Worm (Caenorhabditis elegans) whole organism, L1 larva: ENCODE results near the gene str-88.

Source experiments
- C04F5.9 ChIP-seq: sonication (generic microtip); optimal IDR thresholded peaks from 2 replicates; lab custom pipeline; 2016; ENCODE audit warnings: missing genetic modification characterization, missing compliant biosample characterization
- Y116A8C.19 ChIP-seq: sonication (generic microtip); optimal IDR thresholded peaks from 2 replicates; lab custom pipeline; 2016; ENCODE audit warnings: missing compliant biosample characterization, missing genetic modification characterization, borderline replicate concordance
- aha-1 ChIP-seq: fragments of 150-350 bp; optimal IDR thresholded peaks from 2 replicates; lab custom pipeline; 2014; ENCODE audit warnings: missing biosample characterization, missing genetic modification characterization
- aly-2 ChIP-seq: fragments of 150-350 bp; optimal IDR thresholded peaks from 2 replicates; lab custom pipeline; 2014; ENCODE audit warnings: missing biosample characterization, missing genetic modification characterization
- ceh-82 ChIP-seq, 3 experiments: fragments of 150-350 bp in 1 of 3; sonication (generic microtip) in 2 of 3; optimal IDR thresholded peaks; 2 replicates each; lab custom pipeline; 2014 to 2017; ENCODE audit warnings: missing biosample characterization in 3 of 3, missing genetic modification characterization in 3 of 3
- ceh-90 ChIP-seq: sonication (generic microtip); optimal IDR thresholded peaks from 2 replicates; lab custom pipeline; 2016; ENCODE audit warnings: missing genetic modification characterization, missing compliant biosample characterization
- dpl-1 ChIP-seq, 3 experiments: fragments of 150-350 bp in 2 of 3; sonication (generic microtip) in 1 of 3; optimal IDR thresholded peaks; 2 replicates each; lab custom pipeline; 2014 to 2017; ENCODE audit warnings: missing biosample characterization in 3 of 3, missing genetic modification characterization in 3 of 3, missing genetic modification reagents in 3 of 3
- dsc-1 ChIP-seq: sonication (generic microtip); optimal IDR thresholded peaks from 2 replicates; lab custom pipeline; 2016; ENCODE audit warnings: mild to moderate bottlenecking, missing genetic modification characterization, missing compliant biosample characterization
- efl-1 ChIP-seq, 4 experiments: fragments of 150-350 bp; optimal IDR thresholded peaks in 3 of 4; peaks in 1 of 4; 1 replicate in 1 of 4; 2 replicates in 3 of 4; lab custom pipeline; 2014; ENCODE audit warnings: missing biosample characterization in 2 of 4, missing genetic modification characterization in 2 of 4, missing genetic modification reagents in 2 of 4
- elt-2 ChIP-seq: sonication (generic microtip); optimal IDR thresholded peaks from 2 replicates; lab custom pipeline; 2016; ENCODE audit warnings: missing genetic modification characterization, mild to moderate bottlenecking, inconsistent platforms, missing compliant biosample characterization, missing genetic modification reagents
- fkh-4 ChIP-seq: sonication (generic microtip); optimal IDR thresholded peaks from 2 replicates; lab custom pipeline; 2016; ENCODE audit warnings: missing compliant biosample characterization, missing genetic modification characterization, borderline replicate concordance
- hlh-17 ChIP-seq: fragments of 200-800 bp; sonication (Bioruptor generic); optimal IDR thresholded peaks from 2 replicates; lab custom pipeline; 2018; ENCODE audit warnings: missing genetic modification characterization, mild to moderate bottlenecking, missing compliant biosample characterization, moderate library complexity, borderline replicate concordance
- hlh-4 ChIP-seq: sonication (generic microtip); optimal IDR thresholded peaks from 2 replicates; lab custom pipeline; 2016; ENCODE audit warnings: mild to moderate bottlenecking, missing genetic modification characterization, missing compliant biosample characterization
- irx-1 ChIP-seq: sonication (generic microtip); optimal IDR thresholded peaks from 2 replicates; lab custom pipeline; 2016; ENCODE audit warnings: missing genetic modification characterization, missing compliant biosample characterization
- jun-1 ChIP-seq: fragments of 150-350 bp; optimal IDR thresholded peaks from 2 replicates; lab custom pipeline; 2014; ENCODE audit warnings: missing biosample characterization, missing genetic modification reagents, missing genetic modification characterization
- lin-35 ChIP-seq, 2 experiments: fragments of 150-350 bp; optimal IDR thresholded peaks; 2 replicates each; lab custom pipeline; 2014; ENCODE audit warnings: missing biosample characterization in 2 of 2, missing genetic modification characterization in 2 of 2, missing genetic modification reagents in 2 of 2
- lin-39 ChIP-seq: fragments of 150-350 bp; optimal IDR thresholded peaks from 2 replicates; lab custom pipeline; 2014; ENCODE audit warnings: missing biosample characterization, missing genetic modification reagents, missing genetic modification characterization
- lsy-2 ChIP-seq, 2 experiments: fragments of 150-350 bp; optimal IDR thresholded peaks; 2 replicates each; lab custom pipeline; 2014; ENCODE audit warnings: missing biosample characterization in 2 of 2, missing genetic modification characterization in 2 of 2
- mab-9 ChIP-seq: fragments of 200-800 bp; sonication (Bioruptor generic); IDR thresholded peaks from 2 replicates; pipeline ENCODE4 v1.3.6; 2022; ENCODE audit warnings: missing genetic modification reagents, missing genetic modification characterization, missing compliant biosample characterization
- mdl-1 ChIP-seq, 2 experiments: fragments of 150-350 bp; optimal IDR thresholded peaks; 2 replicates each; lab custom pipeline; 2014 to 2017; ENCODE audit warnings: missing biosample characterization in 2 of 2, missing genetic modification characterization in 2 of 2, inconsistent platforms in 1 of 2
- mef-2 ChIP-seq: fragments of 150-350 bp; optimal IDR thresholded peaks from 2 replicates; lab custom pipeline; 2014; ENCODE audit warnings: missing biosample characterization, missing genetic modification characterization
- nhr-12 ChIP-seq: sonication (generic microtip); optimal IDR thresholded peaks from 2 replicates; lab custom pipeline; 2017; ENCODE audit warnings: missing biosample characterization, missing genetic modification characterization
- nhr-19 ChIP-seq: fragments of 200-800 bp; sonication (Bioruptor generic); conservative IDR thresholded peaks from 2 replicates; pipeline ENCODE4 v1.3.6; 2022; ENCODE audit warnings: missing genetic modification characterization, missing compliant biosample characterization
- nhr-20 ChIP-seq: sonication (generic microtip); optimal IDR thresholded peaks from 2 replicates; lab custom pipeline; 2016; ENCODE audit warnings: mild to moderate bottlenecking, missing genetic modification characterization, missing compliant biosample characterization
- nhr-237 ChIP-seq: fragments of 150-350 bp; optimal IDR thresholded peaks from 2 replicates; lab custom pipeline; 2014; ENCODE audit warnings: missing biosample characterization, missing genetic modification characterization
- nhr-71 ChIP-seq: sonication (generic microtip); optimal IDR thresholded peaks from 2 replicates; lab custom pipeline; 2016; ENCODE audit warnings: mild to moderate bottlenecking, missing genetic modification characterization, moderate library complexity, missing compliant biosample characterization
- nhr-76 ChIP-seq: sonication (generic microtip); optimal IDR thresholded peaks from 2 replicates; lab custom pipeline; 2017; ENCODE audit warnings: missing biosample characterization, missing genetic modification characterization
- nhr-77 ChIP-seq: fragments of 150-350 bp; optimal IDR thresholded peaks from 2 replicates; lab custom pipeline; 2014; ENCODE audit warnings: missing biosample characterization, missing genetic modification characterization
- nhr-84 ChIP-seq: sonication (generic microtip); optimal IDR thresholded peaks from 2 replicates; lab custom pipeline; 2017; ENCODE audit warnings: missing biosample characterization, missing genetic modification characterization
- pax-3 ChIP-seq: fragments of 200-800 bp; sonication (Bioruptor generic); optimal IDR thresholded peaks from 2 replicates; lab custom pipeline; 2018; ENCODE audit warnings: mild to moderate bottlenecking, missing genetic modification characterization, moderate library complexity, missing compliant biosample characterization
- pqm-1 ChIP-seq: sonication (generic microtip); optimal IDR thresholded peaks from 3 replicates; lab custom pipeline; 2017; ENCODE audit warnings: missing biosample characterization, missing genetic modification characterization
- rnt-1 ChIP-seq: sonication (generic microtip); optimal IDR thresholded peaks from 2 replicates; lab custom pipeline; 2016; ENCODE audit warnings: mild to moderate bottlenecking, missing genetic modification characterization, moderate library complexity, missing compliant biosample characterization
- skn-1 ChIP-seq: fragments of 150-350 bp; optimal IDR thresholded peaks from 2 replicates; lab custom pipeline; 2014; ENCODE audit warnings: missing biosample characterization, missing genetic modification characterization
- snu-23 ChIP-seq: sonication (generic microtip); optimal IDR thresholded peaks from 2 replicates; lab custom pipeline; 2016; ENCODE audit warnings: missing genetic modification characterization, missing compliant biosample characterization
- sox-4 ChIP-seq: sonication (generic microtip); optimal IDR thresholded peaks from 2 replicates; lab custom pipeline; 2016; ENCODE audit warnings: missing genetic modification characterization, missing compliant biosample characterization
- sptf-1 ChIP-seq: fragments of 150-350 bp; optimal IDR thresholded peaks from 2 replicates; lab custom pipeline; 2014; ENCODE audit warnings: missing biosample characterization, missing genetic modification characterization
- sup-37 ChIP-seq: fragments of 200-800 bp; sonication (Bioruptor generic); optimal IDR thresholded peaks from 2 replicates; lab custom pipeline; 2018; ENCODE audit warnings: mild to moderate bottlenecking, missing genetic modification characterization, missing compliant biosample characterization
- tbx-2 ChIP-seq: sonication (generic microtip); optimal IDR thresholded peaks from 2 replicates; lab custom pipeline; 2016; ENCODE audit warnings: missing genetic modification characterization, missing compliant biosample characterization
- tlp-1 ChIP-seq: fragments of 150-350 bp; optimal IDR thresholded peaks from 2 replicates; lab custom pipeline; 2014; ENCODE audit warnings: missing biosample characterization, missing genetic modification characterization
- unc-30 ChIP-seq: sonication (generic microtip); optimal IDR thresholded peaks from 2 replicates; lab custom pipeline; 2017; ENCODE audit warnings: missing biosample characterization, missing genetic modification characterization
- unc-98 ChIP-seq: fragments of 200-800 bp; sonication (Bioruptor generic); IDR thresholded peaks from 2 replicates; pipeline ENCODE4 v1.3.6; 2022; ENCODE audit warnings: missing genetic modification characterization, missing compliant biosample characterization
- zag-1 ChIP-seq: fragments of 150-350 bp; optimal IDR thresholded peaks from 2 replicates; lab custom pipeline; 2014; ENCODE audit warnings: missing biosample characterization, missing genetic modification characterization
- zip-4 ChIP-seq: fragments of 200-800 bp; sonication (Bioruptor generic); optimal IDR thresholded peaks from 2 replicates; lab custom pipeline; 2018; ENCODE audit warnings: mild to moderate bottlenecking, missing genetic modification characterization, moderate library complexity, missing compliant biosample characterization
- ztf-11 ChIP-seq, 2 experiments: sonication (generic microtip); optimal IDR thresholded peaks; 2 replicates each; lab custom pipeline; 2016 to 2017; ENCODE audit warnings: missing genetic modification characterization in 2 of 2, missing biosample characterization in 1 of 2, missing compliant biosample characterization in 1 of 2

str-88 gene

DNA sequence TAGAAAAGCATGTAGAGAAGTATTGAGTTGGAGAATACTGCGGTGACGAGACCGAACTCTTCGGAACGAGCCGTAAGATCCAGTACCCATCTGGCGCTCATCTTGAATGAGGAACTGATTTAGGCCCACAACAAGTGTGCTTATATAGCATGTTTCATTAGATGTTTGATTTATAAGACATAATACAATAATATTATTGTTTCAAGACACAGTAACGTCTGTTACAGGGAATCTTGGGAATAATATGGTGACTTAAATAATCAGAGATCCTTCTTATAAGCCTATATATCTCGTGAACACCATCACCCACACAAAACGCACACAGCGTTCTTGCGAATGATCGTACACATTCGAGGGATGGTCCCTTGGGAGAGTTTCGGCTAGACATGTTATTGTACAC lies at the start of gene str-88:
Gene str-88, minus strand, starts transcription at position 101 of the 400 bp plus-strand sequence.
- TF ChIP-seq nhr-20 (tag; lab: Kevin White, UChicago), result no peak
- no peak for TF ChIP-seq lin-39
- no peak for TF ChIP-seq aha-1
- no peak for TF ChIP-seq sptf-1 (tag; lab: Kevin White, UChicago)
- no peak for TF ChIP-seq aly-2 (tag; lab: Kevin White, UChicago)
- no peak for TF ChIP-seq unc-30 (tag; lab: Kevin White, UChicago)
- TF ChIP-seq nhr-77 (tag; lab: Kevin White, UChicago), result no peak
- TF ChIP-seq lsy-2 (tag; optimal IDR thresholded peaks at IDR 0.05; lab: Kevin White, UChicago), result no peak
- TF ChIP-seq mdl-1 (tag; optimal IDR thresholded peaks at IDR 0.05; lab: Kevin White, UChicago), result no peak
- no peak for TF ChIP-seq zag-1
- no peak for TF ChIP-seq snu-23 (GFP tag; lab: Kevin White, UChicago)
- no peak for TF ChIP-seq ceh-82 (tag; optimal IDR thresholded peaks at IDR 0.05; lab: Kevin White, UChicago)
- TF ChIP-seq mef-2 (tag; lab: Kevin White, UChicago), result no peak
- no peak for TF ChIP-seq unc-98 (GFP tag; lab: Robert Waterston, UW)
- TF ChIP-seq zip-4 (GFP tag; lab: Kevin White, UChicago), result no peak

DNA sequence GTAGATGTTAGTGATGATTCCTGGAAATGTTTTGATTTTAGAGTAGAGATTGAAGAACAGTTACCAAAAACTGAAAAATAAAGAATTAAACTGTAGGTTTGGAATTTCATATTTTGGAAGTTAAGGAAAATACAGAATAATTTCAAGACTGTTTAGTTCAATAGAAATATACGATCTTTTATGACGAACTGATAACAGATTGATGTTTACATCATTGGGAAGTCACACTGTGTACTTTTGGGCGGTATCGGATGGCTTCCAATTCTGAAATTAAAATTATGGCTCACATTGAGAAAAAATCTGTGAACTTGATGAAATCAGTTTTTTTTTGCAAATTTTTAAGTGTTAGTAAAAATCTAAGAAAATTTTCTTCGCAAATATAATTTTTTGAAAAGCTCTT lies 48.8 kb upstream of the str-88 start, which contains the start of gene T26H5.8:
Gene T26H5.8, minus strand, starts transcription at position 270 of the 400 bp plus-strand sequence.
- TF ChIP-seq jun-1, result no peak
- no peak for TF ChIP-seq hlh-17 (GFP tag; lab: Kevin White, UChicago)
- peak; percentile 46 for TF ChIP-seq pqm-1 (tag; lab: Kevin White, UChicago)
- TF ChIP-seq pax-3, result no peak
- TF ChIP-seq sox-4 (tag; lab: Kevin White, UChicago), result no peak
- no peak for TF ChIP-seq nhr-76 (tag; lab: Kevin White, UChicago)
- TF ChIP-seq nhr-71 (tag; lab: Kevin White, UChicago), result no peak
- no peak for TF ChIP-seq ceh-90
- no peak for TF ChIP-seq sup-37 (GFP tag; lab: Kevin White, UChicago)
- TF ChIP-seq fkh-4 (tag; lab: Kevin White, UChicago), result no peak
- TF ChIP-seq tbx-2 (tag; lab: Kevin White, UChicago), result no peak
- no peak for TF ChIP-seq rnt-1 (tag; lab: Kevin White, UChicago)
- TF ChIP-seq hlh-4 (tag; lab: Kevin White, UChicago), result no peak
- TF ChIP-seq ztf-11 (tag; optimal IDR thresholded peaks at IDR 0.05; lab: Kevin White, UChicago), result no peak
- TF ChIP-seq nhr-84, result no peak
- TF ChIP-seq mab-9 (GFP tag; lab: Robert Waterston, UW), result no peak
- peak; percentile 41 for TF ChIP-seq elt-2 (tag; lab: Kevin White, UChicago)
- no peak for TF ChIP-seq snu-23 (GFP tag; lab: Kevin White, UChicago)
- TF ChIP-seq lin-35 (GFP tag; optimal IDR thresholded peaks at IDR 0.05; lab: Kevin White, UChicago), result peak in 1 of 2 experiments; percentile 25
- TF ChIP-seq C04F5.9 (tag; lab: Kevin White, UChicago), result no peak
- no peak for TF ChIP-seq skn-1 (tag; lab: Kevin White, UChicago)
- TF ChIP-seq irx-1 (tag; lab: Kevin White, UChicago), result no peak
- TF ChIP-seq efl-1 (optimal IDR thresholded peaks at IDR 0.05; lab: Kevin White, UChicago), result no peak
- peak in 1 of 2 experiments; percentile 4 for TF ChIP-seq efl-1 (GFP tag; optimal IDR thresholded peaks at IDR 0.05 in 1 of 2; lab: Kevin White, UChicago)
- TF ChIP-seq tlp-1 (tag; lab: Kevin White, UChicago), result no peak
- no peak for TF ChIP-seq dpl-1 (GFP tag; optimal IDR thresholded peaks at IDR 0.05; lab: Kevin White, UChicago)
- TF ChIP-seq zip-4 (GFP tag; lab: Kevin White, UChicago), result no peak
- no peak for TF ChIP-seq Y116A8C.19 (tag; lab: Kevin White, UChicago)
- TF ChIP-seq dsc-1, result no peak
- TF ChIP-seq mdl-1 (tag; optimal IDR thresholded peaks at IDR 0.05; lab: Kevin White, UChicago), result no peak
- no peak for TF ChIP-seq nhr-19
- TF ChIP-seq nhr-237 (tag; lab: Kevin White, UChicago), result no peak
- TF ChIP-seq nhr-12, result no peak
- TF ChIP-seq, all 84 proteins: peak for 4
